Worm (Caenorhabditis elegans): ENCODE measurements around the gene Y57E12AL.2.

DNA sequence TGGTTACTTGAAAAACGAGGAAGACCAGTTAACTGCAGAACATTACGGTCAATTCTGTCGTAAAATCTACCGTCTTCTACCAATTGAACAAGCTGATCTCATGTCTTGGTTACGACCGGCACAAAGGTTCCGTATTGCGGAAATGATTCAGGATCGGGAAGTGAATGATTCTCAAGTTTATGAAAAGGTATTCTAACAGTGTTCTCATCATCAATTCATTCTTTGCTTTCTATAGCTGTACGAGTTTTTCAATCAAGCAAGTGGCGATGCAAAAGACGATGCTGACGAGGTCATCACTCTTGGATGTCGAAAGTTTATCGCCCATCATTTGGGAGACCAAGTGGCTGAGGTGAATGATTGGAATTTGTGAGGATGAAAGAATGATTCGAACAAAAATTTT is 29.4 kb downstream of the Y57E12AL.2 start:
- TF ChIP-seq pqm-1 (tag; optimal IDR thresholded peaks at IDR 0.05) (no peak), pha-4 (tag; optimal IDR thresholded peaks at IDR 0.05) (no peak), fkh-10 (GFP tag; optimal IDR thresholded peaks at IDR 0.05) (no peak), nhr-28 (tag; optimal IDR thresholded peaks at IDR 0.05) (no peak), nhr-237 (tag; optimal IDR thresholded peaks at IDR 0.05) (no peak), aly-2 (tag; optimal IDR thresholded peaks at IDR 0.05) (no peak), nhr-76 (tag; optimal IDR thresholded peaks at IDR 0.05) (no peak), nhr-23 (tag; optimal IDR thresholded peaks at IDR 0.05) (no peak), zag-1 (tag; optimal IDR thresholded peaks at IDR 0.05) (no peak), lin-15B (tag; optimal IDR thresholded peaks at IDR 0.05) (no peak), nhr-25 (tag; optimal IDR thresholded peaks at IDR 0.05) (no peak)
